Worm (Caenorhabditis elegans): ENCODE data around the gene Y116A8A.7.

- TF ChIP-seq nhr-76 (tag; optimal IDR thresholded peaks at IDR 0.05): no peak
- no peak for TF ChIP-seq mep-1 (tag; optimal IDR thresholded peaks at IDR 0.05)
- TF ChIP-seq nhr-12 (tag; optimal IDR thresholded peaks at IDR 0.05): no peak
- TF ChIP-seq lin-13 (tag; optimal IDR thresholded peaks at IDR 0.05): no peak
- no peak for TF ChIP-seq unc-39 (tag; optimal IDR thresholded peaks at IDR 0.05)
- TF ChIP-seq ces-1 (GFP tag; optimal IDR thresholded peaks at IDR 0.05): no peak
Observed at ce11 chrIV:16868900-16869299, 38.9 kb downstream of the Y116A8A.7 start, which contains the start of gene T06A10.106.
